Worm (Caenorhabditis elegans): ENCODE measurements around the gene ggtb-1.

Gene ggtb-1

DNA sequence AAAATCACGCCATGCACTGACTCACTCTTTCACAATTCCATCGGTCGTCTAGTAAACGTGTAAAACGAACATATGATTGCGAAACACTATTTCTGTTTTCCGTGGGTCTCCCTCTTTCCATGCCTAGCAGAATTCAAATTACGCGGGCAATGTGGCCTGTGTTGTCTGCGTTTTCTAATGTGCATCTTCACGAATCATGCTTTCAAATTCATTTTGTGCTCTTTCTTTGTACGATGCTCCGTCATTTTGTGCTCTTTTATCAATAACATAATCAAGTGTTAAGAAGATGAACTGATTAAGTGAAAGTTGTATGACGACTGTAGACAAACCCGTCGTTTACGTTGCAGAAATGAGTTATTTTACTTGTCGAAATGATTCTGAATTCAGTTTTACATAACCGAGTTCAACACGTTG is 32.3 kb downstream of the ggtb-1 start:
- TF ChIP-seq saeg-2 (GFP tag; IDR thresholded peaks at IDR 0.05) (peak; percentile 58; the same call in 1 of the 2 replicates), php-3 (GFP tag; IDR thresholded peaks at IDR 0.05) (peak; percentile 52), hlh-11 (tag; optimal IDR thresholded peaks at IDR 0.05) (peak; percentile 89), unc-130 (GFP tag; optimal IDR thresholded peaks at IDR 0.05) (no peak), nhr-48 (tag; optimal IDR thresholded peaks at IDR 0.05) (peak; percentile 60), daf-16 (GFP tag; optimal IDR thresholded peaks at IDR 0.05) (peak in 1 of 2 experiments; percentile 28), daf-16 (tag; optimal IDR thresholded peaks at IDR 0.05) (peak; percentile 92), ZK337.2 (GFP tag; IDR thresholded peaks at IDR 0.05) (no peak), lin-38 (GFP tag; IDR thresholded peaks at IDR 0.05) (peak; percentile 26), zfp-2 (tag; optimal IDR thresholded peaks at IDR 0.05) (no peak), F44E2.7 (GFP tag; IDR thresholded peaks at IDR 0.05) (no peak), zag-1 (tag; optimal IDR thresholded peaks at IDR 0.05) (no peak), gei-8 (GFP tag; optimal IDR thresholded peaks at IDR 0.05) (peak; percentile 53), hlh-30 (tag; optimal IDR thresholded peaks at IDR 0.05; ENCODE audit: insufficient read depth) (peak; percentile 68), ztf-7 (tag; optimal IDR thresholded peaks at IDR 0.05) (no peak), ztf-11 (tag; optimal IDR thresholded peaks at IDR 0.05) (no peak), dve-1 (tag; optimal IDR thresholded peaks at IDR 0.05; ENCODE audit: insufficient read depth) (peak; percentile 72), unc-62 (GFP tag; optimal IDR thresholded peaks at IDR 0.05 in 1 of 2) (peak in 1 of 2 experiments; percentile 38), unc-62 (tag; optimal IDR thresholded peaks at IDR 0.05) (no peak), arid-1 (GFP tag; conservative IDR thresholded peaks at IDR 0.05) (no peak), ces-1 (GFP tag; optimal IDR thresholded peaks at IDR 0.05) (no peak), daf-8 (GFP tag; IDR thresholded peaks at IDR 0.05) (no peak), Y5F2A.4 (GFP tag; optimal IDR thresholded peaks at IDR 0.05) (no peak), aha-1 (tag) (peak; percentile 55), madf-5 (GFP tag; IDR thresholded peaks at IDR 0.05) (no peak), nhr-11 (tag; optimal IDR thresholded peaks at IDR 0.05) (peak; percentile 35), ceh-20 (GFP tag; IDR thresholded peaks at IDR 0.05) (no peak), mep-1 (tag; optimal IDR thresholded peaks at IDR 0.05) (peak; percentile 66), lin-15B (tag; optimal IDR thresholded peaks at IDR 0.05) (no peak), dmd-6 (GFP tag; IDR thresholded peaks at IDR 0.05) (peak; percentile 92), tag-97 (GFP tag; IDR thresholded peaks at IDR 0.05) (no peak), nhr-25 (tag; optimal IDR thresholded peaks at IDR 0.05; ENCODE audit: borderline replicate concordance, insufficient read depth) (no peak), madf-9 (GFP tag; conservative IDR thresholded peaks at IDR 0.05) (no peak), nhr-76 (tag; optimal IDR thresholded peaks at IDR 0.05) (no peak), skn-1 (tag; optimal IDR thresholded peaks at IDR 0.05) (no peak), zfp-3 (GFP tag; conservative IDR thresholded peaks at IDR 0.05) (no peak), mes-2 (tag; optimal IDR thresholded peaks at IDR 0.05; ENCODE audit: poor library complexity, severe bottlenecking) (peak; percentile 63), jun-1 (tag; optimal IDR thresholded peaks at IDR 0.05) (peak; percentile 29), lsy-2 (tag; optimal IDR thresholded peaks at IDR 0.05) (peak in 1 of 2 experiments; percentile 70), dmd-9 (GFP tag; IDR thresholded peaks at IDR 0.05) (no peak), lin-1 (GFP tag; IDR thresholded peaks at IDR 0.05) (peak; percentile 67), aly-2 (tag; optimal IDR thresholded peaks at IDR 0.05) (no peak), hmg-1.1 (GFP tag; IDR thresholded peaks at IDR 0.05) (peak; percentile 8; the same call in 1 of the 2 replicates), ceh-32 (tag; optimal IDR thresholded peaks at IDR 0.05; ENCODE audit: poor library complexity) (no peak), F37D6.2 (tag; optimal IDR thresholded peaks at IDR 0.05) (no peak), nhr-10 (tag; optimal IDR thresholded peaks at IDR 0.05) (no peak), sdz-12 (GFP tag; optimal IDR thresholded peaks at IDR 0.05) (no peak), nhr-237 (tag; optimal IDR thresholded peaks at IDR 0.05) (no peak), cey-2 (tag; optimal IDR thresholded peaks at IDR 0.05; ENCODE audit: borderline replicate concordance, insufficient read depth) (no peak), zip-11 (GFP tag; IDR thresholded peaks at IDR 0.05) (no peak), ceh-28 (tag; optimal IDR thresholded peaks at IDR 0.05) (no peak), snpc-1.2 (GFP tag; IDR thresholded peaks at IDR 0.05) (no peak)

Data from whole organism, L4 larva.